Fruit fly (Drosophila melanogaster) whole organism, embryonic: Measurements from ENCODE around the gene CG7367.

Experiments used
- Atf-2 ChIP-seq: fragments of 200-800 bp; sonication (Bioruptor generic); optimal IDR thresholded peaks from 2 replicates; lab custom pipeline; 2016; ENCODE audit warnings: missing biosample characterization, missing genetic modification characterization
- CG1832 ChIP-seq: fragments of 200-800 bp; sonication (Bioruptor generic); optimal IDR thresholded peaks from 2 replicates; lab custom pipeline; 2017; ENCODE audit warnings: missing biosample characterization, mild to moderate bottlenecking, missing genetic modification characterization, inconsistent platforms
- CG42726 ChIP-seq: fragments of 200-800 bp; sonication (Bioruptor generic); IDR thresholded peaks from 2 replicates; pipeline ENCODE4 v1.3.6; 2022; ENCODE audit warnings: missing biosample characterization, missing genetic modification characterization; ENCODE audit not compliant: partially characterized antibody
- CG8478 ChIP-seq: fragments of >200 bp; optimal IDR thresholded peaks from 2 replicates; lab custom pipeline; 2018
- MTF-1 ChIP-seq: fragments of 200-800 bp; sonication (Bioruptor generic); optimal IDR thresholded peaks from 2 replicates; lab custom pipeline; 2018; ENCODE audit warnings: missing biosample characterization, mild to moderate bottlenecking, missing genetic modification characterization, borderline replicate concordance
- Rfx ChIP-seq: fragments of 200-800 bp; sonication (Bioruptor generic); IDR thresholded peaks from 2 replicates; pipeline ENCODE4 v1.3.6; 2022; ENCODE audit warnings: missing biosample characterization, missing genetic modification characterization
- Sry-δ ChIP-seq: fragments of 200-800 bp; sonication (Bioruptor generic); optimal IDR thresholded peaks from 2 replicates; lab custom pipeline; 2016; ENCODE audit warnings: missing biosample characterization, missing genetic modification characterization
- al ChIP-seq: fragments of 200-800 bp; sonication (Bioruptor generic); IDR thresholded peaks from 2 replicates; pipeline ENCODE4 v1.3.6; 2022; ENCODE audit warnings: missing biosample characterization, missing genetic modification characterization
- az2 ChIP-seq: fragments of 200-800 bp; sonication (Bioruptor generic); optimal IDR thresholded peaks from 3 replicates; lab custom pipeline; 2016; ENCODE audit warnings: missing biosample characterization, missing genetic modification characterization
- fd96Cb ChIP-seq: fragments of 200-800 bp; sonication (Bioruptor generic); optimal IDR thresholded peaks from 2 replicates; lab custom pipeline; 2018; ENCODE audit warnings: missing biosample characterization, mild to moderate bottlenecking, missing genetic modification characterization, moderate library complexity
- zen2 ChIP-seq: fragments of 200-800 bp; sonication (Bioruptor generic); IDR thresholded peaks from 3 replicates; pipeline ENCODE4 v1.3.6; 2022; ENCODE audit warnings: missing biosample characterization, missing genetic modification characterization; ENCODE audit not compliant: partially characterized antibody

DNA sequence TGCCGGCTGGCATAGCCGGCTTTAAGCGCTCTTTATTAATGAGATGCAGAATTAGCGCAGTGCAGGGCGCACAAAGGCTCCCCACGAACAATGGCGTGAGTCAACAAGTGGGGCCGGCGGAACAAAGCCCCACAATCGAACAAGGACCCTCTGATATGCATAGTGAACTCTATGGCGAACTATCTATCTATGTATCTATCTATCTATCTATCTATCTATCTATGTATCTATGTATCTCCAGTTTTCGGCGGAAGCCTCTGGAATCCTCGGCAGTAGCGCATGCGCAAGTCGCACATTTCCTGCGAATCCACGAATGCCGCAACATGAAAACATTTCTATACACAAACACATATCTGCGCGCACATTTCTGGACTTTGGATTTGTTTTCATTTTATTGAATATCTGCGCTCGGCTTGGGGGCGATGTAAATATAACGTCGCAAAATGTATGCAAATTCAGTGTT lies 39.0 kb downstream of the CG7367 start:
- TF ChIP-seq CG8478 (lab: Kevin White, UChicago) (no peak), Atf-2 (GFP tag; lab: Kevin White, UChicago) (peak; percentile 25), Rfx (GFP tag; lab: Robert Waterston, UW) (peak; percentile 57), al (GFP tag; lab: Robert Waterston, UW) (peak; percentile 59), CG1832 (no peak), Sry-δ (GFP tag; lab: Kevin White, UChicago) (no peak), CG42726 (GFP tag; lab: Robert Waterston, UW) (no peak), az2 (GFP tag; lab: Kevin White, UChicago) (no peak), MTF-1 (GFP tag; lab: Kevin White, UChicago) (no peak), fd96Cb (no peak), zen2 (GFP tag; lab: Robert Waterston, UW) (no peak)
